Worm (Caenorhabditis elegans): ENCODE data around the gene str-16.

str-16 gene

ce11 chrV:3208940-3209339, 27.7 kb upstream of the str-16 start:
- TF ChIP-seq ceh-82 (tag; optimal IDR thresholded peaks at IDR 0.05) (no peak), aly-2 (tag; optimal IDR thresholded peaks at IDR 0.05) (no peak), elt-3 (tag; optimal IDR thresholded peaks at IDR 0.05) (no peak), ztf-4 (tag; optimal IDR thresholded peaks at IDR 0.05) (no peak), nhr-11 (tag; optimal IDR thresholded peaks at IDR 0.05) (no peak)

- TF ChIP-seq nhr-43 (tag; optimal IDR thresholded peaks at IDR 0.05; ENCODE audit: poor library complexity, severe bottlenecking) (no peak), nhr-11 (tag; optimal IDR thresholded peaks at IDR 0.05) (no peak), zag-1 (tag; optimal IDR thresholded peaks at IDR 0.05) (no peak), fkh-2 (tag; optimal IDR thresholded peaks at IDR 0.05) (no peak), elt-1 (tag; optimal IDR thresholded peaks at IDR 0.05) (no peak), nhr-67 (tag; optimal IDR thresholded peaks at IDR 0.05) (no peak), skn-1 (tag; optimal IDR thresholded peaks at IDR 0.05) (no peak), nhr-77 (tag; optimal IDR thresholded peaks at IDR 0.05) (no peak), snpc-4 (tag; optimal IDR thresholded peaks at IDR 0.05) (no peak)
Observed at ce11 chrV:3210147-3210546, 26.5 kb upstream of the str-16 start, which contains the start of gene apx-1. Gene apx-1 (plus strand): TSS chrV:3210196.

- TF ChIP-seq nhr-76 (tag; optimal IDR thresholded peaks at IDR 0.05) (no peak), lsy-12 (tag; optimal IDR thresholded peaks at IDR 0.05) (no peak)
Observed at ce11 chrV:3218604-3219003, 18.1 kb upstream of the str-16 start.

- TF ChIP-seq tbx-2 (tag; optimal IDR thresholded peaks at IDR 0.05) = no peak
- TF ChIP-seq fos-1 (tag; optimal IDR thresholded peaks at IDR 0.05) = no peak
- TF ChIP-seq mdl-1 (tag; optimal IDR thresholded peaks at IDR 0.05) = no peak
- no peak for TF ChIP-seq nhr-76 (tag; optimal IDR thresholded peaks at IDR 0.05)
- no peak for TF ChIP-seq elt-1 (tag; optimal IDR thresholded peaks at IDR 0.05)
- no peak for TF ChIP-seq zag-1 (tag; optimal IDR thresholded peaks at IDR 0.05)
- TF ChIP-seq skn-1 (tag; optimal IDR thresholded peaks at IDR 0.05) = no peak
- no peak for TF ChIP-seq nhr-12 (tag; optimal IDR thresholded peaks at IDR 0.05)
- TF ChIP-seq nhr-77 (tag; optimal IDR thresholded peaks at IDR 0.05) = no peak
- no peak for TF ChIP-seq pqm-1 (tag; optimal IDR thresholded peaks at IDR 0.05)
- no peak for TF ChIP-seq aly-2 (tag; optimal IDR thresholded peaks at IDR 0.05)
- no peak for TF ChIP-seq elt-3 (tag; optimal IDR thresholded peaks at IDR 0.05)
- no peak for TF ChIP-seq nhr-11 (tag; optimal IDR thresholded peaks at IDR 0.05)
- TF ChIP-seq unc-39 (tag; optimal IDR thresholded peaks at IDR 0.05) = no peak
- TF ChIP-seq nhr-67 (tag; optimal IDR thresholded peaks at IDR 0.05) = no peak
- TF ChIP-seq pha-4 (tag; optimal IDR thresholded peaks at IDR 0.05) = no peak
Observed at ce11 chrV:3227373-3227772, 9.3 kb upstream of the str-16 start, which contains the start of gene K08D9.2. Gene K08D9.2 (plus strand): TSS chrV:3227673.

- TF ChIP-seq ztf-11 (tag; optimal IDR thresholded peaks at IDR 0.05) (no peak), ztf-4 (tag; optimal IDR thresholded peaks at IDR 0.05) (no peak)
Observed at ce11 chrV:3230150-3230549, 6.5 kb upstream of the str-16 start.

ce11 chrV:3230597-3230996, 6.1 kb upstream of the str-16 start, which contains the start of gene K08D9.10:
Gene K08D9.10 (plus strand): TSS chrV:3230897.
- TF ChIP-seq snpc-4 (tag; optimal IDR thresholded peaks at IDR 0.05) = no peak
- TF ChIP-seq fos-1 (tag; optimal IDR thresholded peaks at IDR 0.05) = no peak
- TF ChIP-seq unc-62 (GFP tag; optimal IDR thresholded peaks at IDR 0.05) = no peak
- TF ChIP-seq elt-3 (tag; optimal IDR thresholded peaks at IDR 0.05) = no peak
- TF ChIP-seq ceh-28 (tag; optimal IDR thresholded peaks at IDR 0.05) = no peak
- TF ChIP-seq skn-1 (tag; optimal IDR thresholded peaks at IDR 0.05) = no peak
- TF ChIP-seq tbx-2 (tag; optimal IDR thresholded peaks at IDR 0.05) = no peak
- no peak for TF ChIP-seq fkh-2 (tag; optimal IDR thresholded peaks at IDR 0.05)
- no peak for TF ChIP-seq hmg-11 (tag; optimal IDR thresholded peaks at IDR 0.05)
- TF ChIP-seq unc-39 (tag; optimal IDR thresholded peaks at IDR 0.05) = no peak
- no peak for TF ChIP-seq nhr-28 (tag; optimal IDR thresholded peaks at IDR 0.05)

ce11 chrV:3234887-3235286, 1.8 kb upstream of the str-16 start, which contains the start of gene K08D9.6:
Gene K08D9.6 (minus strand): TSS chrV:3234987.
- no peak for TF ChIP-seq eor-1 (tag; optimal IDR thresholded peaks at IDR 0.05)
- no peak for TF ChIP-seq ceh-82 (tag; optimal IDR thresholded peaks at IDR 0.05)
- TF ChIP-seq ztf-11 (tag; optimal IDR thresholded peaks at IDR 0.05) = no peak
- TF ChIP-seq skn-1 (tag; optimal IDR thresholded peaks at IDR 0.05) = no peak
- TF ChIP-seq elt-2 (tag; optimal IDR thresholded peaks at IDR 0.05) = no peak
- TF ChIP-seq nfya-1 (tag; optimal IDR thresholded peaks at IDR 0.05; ENCODE audit: insufficient read depth) = no peak
- TF ChIP-seq lin-15B (tag; optimal IDR thresholded peaks at IDR 0.05) = no peak
- TF ChIP-seq tbx-2 (tag; optimal IDR thresholded peaks at IDR 0.05) = no peak
- no peak for TF ChIP-seq zag-1 (tag; optimal IDR thresholded peaks at IDR 0.05)
- TF ChIP-seq nhr-28 (tag; optimal IDR thresholded peaks at IDR 0.05) = no peak
- TF ChIP-seq pqm-1 (tag; optimal IDR thresholded peaks at IDR 0.05) = no peak
- TF ChIP-seq daf-12 (tag; optimal IDR thresholded peaks at IDR 0.05) = no peak
- TF ChIP-seq lin-39 (tag; optimal IDR thresholded peaks at IDR 0.05) = no peak

Measured in whole organism, L3 larva.